Worm (Caenorhabditis elegans): Measurements from ENCODE around the gene Y47G7B.2.

ce11 chrII:2736938-2737337 lies 29.1 kb upstream of the Y47G7B.2 start:
- TF ChIP-seq lin-13 (GFP tag; optimal IDR thresholded peaks at IDR 0.05) (no peak), snu-23 (GFP tag; optimal IDR thresholded peaks at IDR 0.05) (no peak), rnt-1 (tag; optimal IDR thresholded peaks at IDR 0.05) (no peak), snpc-4 (tag; optimal IDR thresholded peaks at IDR 0.05) (no peak), nhr-77 (tag; optimal IDR thresholded peaks at IDR 0.05) (no peak), unc-62 (GFP tag; optimal IDR thresholded peaks at IDR 0.05) (no peak), nhr-76 (tag; optimal IDR thresholded peaks at IDR 0.05) (no peak), ceh-82 (tag; optimal IDR thresholded peaks at IDR 0.05) (no peak), sox-4 (tag; optimal IDR thresholded peaks at IDR 0.05) (no peak), lin-15B (tag; optimal IDR thresholded peaks at IDR 0.05) (no peak), grh-1 (GFP tag; IDR thresholded peaks at IDR 0.05) (no peak), lir-3 (tag; optimal IDR thresholded peaks at IDR 0.05; ENCODE audit: poor library complexity) (no peak)
